Worm (Caenorhabditis elegans) whole organism, young adult: Measurements from ENCODE around the gene Y57A10C.8.

Experiments used
- C06A6.2 ChIP-seq: fragments of 200-800 bp; sonication (Bioruptor generic); conservative IDR thresholded peaks from 2 replicates; pipeline ENCODE4 v1.3.6; 2022; ENCODE audit warnings: missing genetic modification characterization, missing compliant biosample characterization
- C17E4.6 ChIP-seq: fragments of 200-800 bp; sonication (Bioruptor generic); IDR thresholded peaks from 2 replicates; pipeline ENCODE4 v1.3.6; 2022; ENCODE audit warnings: missing genetic modification reagents, missing genetic modification characterization, missing compliant biosample characterization
- F22D6.2 ChIP-seq: sonication (generic microtip); optimal IDR thresholded peaks from 2 replicates; lab custom pipeline; 2016; ENCODE audit warnings: mild to moderate bottlenecking, missing genetic modification characterization, missing compliant biosample characterization
- ama-1 ChIP-seq, 3 experiments: fragments of 150-350 bp in 1 of 3; sonication (generic microtip) in 2 of 3; optimal IDR thresholded peaks; 2 replicates each; lab custom pipeline; 2014 to 2018; ENCODE audit warnings: missing biosample characterization in 2 of 3, missing genetic modification characterization in 2 of 3, missing genetic modification reagents in 2 of 3
- attf-5 ChIP-seq: fragments of 200-800 bp; sonication (Bioruptor generic); optimal IDR thresholded peaks from 2 replicates; lab custom pipeline; 2018; ENCODE audit warnings: mild to moderate bottlenecking, missing genetic modification characterization, missing compliant biosample characterization
- madf-6 ChIP-seq: fragments of 200-800 bp; sonication (Bioruptor generic); IDR thresholded peaks from 2 replicates; pipeline ENCODE4 v1.3.6; 2022; ENCODE audit warnings: missing genetic modification reagents, missing genetic modification characterization, missing compliant biosample characterization
- nfya-1 ChIP-seq: sonication (generic microtip); optimal IDR thresholded peaks from 2 replicates; lab custom pipeline; 2017; ENCODE audit warnings: antibody characterized with exemption, missing compliant biosample characterization, missing genetic modification characterization, borderline replicate concordance; ENCODE audit not compliant: insufficient read depth
- rpc-1 ChIP-seq, 2 experiments: fragments of 150-350 bp in 1 of 2; sonication (generic microtip) in 1 of 2; optimal IDR thresholded peaks; 2 replicates each; lab custom pipeline; 2014 to 2018; ENCODE audit warnings: missing biosample characterization in 1 of 2, missing genetic modification characterization in 1 of 2, missing genetic modification reagents in 1 of 2, missing genotype in 1 of 2

DNA sequence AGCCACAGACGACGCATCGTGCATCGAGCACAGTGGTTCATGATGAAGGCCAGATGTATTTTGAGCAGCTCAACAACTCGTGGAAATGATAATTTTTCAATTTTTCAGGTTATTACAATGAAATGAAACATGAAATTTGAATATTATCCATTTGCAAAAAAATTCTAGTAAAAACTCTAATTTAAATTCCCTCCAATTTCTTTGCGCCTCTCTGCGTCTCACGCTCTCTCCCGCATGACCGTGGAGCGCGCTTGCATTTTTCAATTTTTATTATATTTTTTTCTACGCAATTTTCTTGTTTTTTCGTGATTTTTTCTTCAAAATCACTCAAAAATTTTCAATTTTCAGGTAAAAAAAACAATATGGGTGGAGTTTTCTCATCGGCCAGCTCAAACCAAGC lies 29.8 kb upstream of the Y57A10C.8 start, which contains the start of gene tag-281:
- TF ChIP-seq madf-6 (GFP tag; lab: Robert Waterston, UW) (peak; percentile 79), ama-1 (optimal IDR thresholded peaks at IDR 0.05; lab: Kevin White, UChicago) (no peak), ama-1 (GFP tag; optimal IDR thresholded peaks at IDR 0.05; lab: Kevin White, UChicago) (no peak), attf-5 (peak; percentile 73), nfya-1 (tag; lab: Kevin White, UChicago) (no peak), rpc-1 (optimal IDR thresholded peaks at IDR 0.05; lab: Kevin White, UChicago) (no peak), rpc-1 (tag; optimal IDR thresholded peaks at IDR 0.05; lab: Kevin White, UChicago) (no peak), C06A6.2 (GFP tag; lab: Robert Waterston, UW) (no peak), F22D6.2 (no peak), C17E4.6 (GFP tag; lab: Robert Waterston, UW) (no peak)
